Worm (Caenorhabditis elegans) whole organism, young adult: Measurements from ENCODE around the gene trpa-1.

Experiments used
- F37B4.10 ChIP-seq: fragments of 200-800 bp; sonication (Bioruptor generic); IDR thresholded peaks from 2 replicates; pipeline ENCODE4 v1.3.6; 2022; ENCODE audit warnings: missing genetic modification characterization, missing compliant biosample characterization
- F39B2.1 ChIP-seq: fragments of 200-800 bp; sonication (Bioruptor generic); IDR thresholded peaks from 2 replicates; pipeline ENCODE4 v1.3.6; 2022; ENCODE audit warnings: missing genetic modification reagents, missing genetic modification characterization, missing compliant biosample characterization
- F49E8.2 ChIP-seq: sonication (generic microtip); optimal IDR thresholded peaks from 3 replicates; lab custom pipeline; 2017; ENCODE audit warnings: missing genetic modification characterization, mild to moderate bottlenecking, missing compliant biosample characterization, antibody characterized with exemption, moderate library complexity; ENCODE audit not compliant: insufficient read depth
- F57A8.1 ChIP-seq: fragments of 200-800 bp; sonication (Bioruptor generic); optimal IDR thresholded peaks from 2 replicates; lab custom pipeline; 2018; ENCODE audit warnings: mild to moderate bottlenecking, missing genetic modification characterization, moderate library complexity, missing compliant biosample characterization
- K12H6.12 ChIP-seq: fragments of 200-800 bp; sonication (Bioruptor generic); optimal IDR thresholded peaks from 2 replicates; lab custom pipeline; 2018; ENCODE audit warnings: mild to moderate bottlenecking, missing genetic modification characterization, missing compliant biosample characterization
- T07F8.4 ChIP-seq: sonication (generic microtip); optimal IDR thresholded peaks from 2 replicates; lab custom pipeline; 2016; ENCODE audit warnings: mild to moderate bottlenecking, missing genetic modification characterization, moderate library complexity, missing compliant biosample characterization
- T26A5.8 ChIP-seq: sonication (generic microtip); optimal IDR thresholded peaks from 2 replicates; lab custom pipeline; 2016; ENCODE audit warnings: missing genetic modification characterization, missing compliant biosample characterization
- Y53F4B.3 ChIP-seq: fragments of 200-800 bp; sonication (Bioruptor generic); IDR thresholded peaks from 2 replicates; pipeline ENCODE4 v1.3.6; 2022; ENCODE audit warnings: missing genetic modification reagents, missing genetic modification characterization, missing compliant biosample characterization
- Y56A3A.18 ChIP-seq: fragments of 200-800 bp; sonication (Bioruptor generic); IDR thresholded peaks from 2 replicates; pipeline ENCODE4 v1.3.6; 2022; ENCODE audit warnings: missing genetic modification reagents, missing genetic modification characterization, missing compliant biosample characterization
- akir-1 ChIP-seq: fragments of 200-800 bp; sonication (Bioruptor generic); optimal IDR thresholded peaks from 2 replicates; lab custom pipeline; 2018; ENCODE audit warnings: mild to moderate bottlenecking, missing genetic modification characterization, moderate library complexity, missing compliant biosample characterization
- atf-7 ChIP-seq: sonication (generic microtip); optimal IDR thresholded peaks from 2 replicates; lab custom pipeline; 2017; ENCODE audit warnings: mild to moderate bottlenecking, missing genetic modification characterization, missing compliant biosample characterization
- attf-3 ChIP-seq: fragments of 200-800 bp; sonication (Bioruptor generic); conservative IDR thresholded peaks from 2 replicates; pipeline ENCODE4 v1.3.6; 2022; ENCODE audit warnings: missing genetic modification reagents, missing genetic modification characterization, missing compliant biosample characterization
- attf-5 ChIP-seq: fragments of 200-800 bp; sonication (Bioruptor generic); optimal IDR thresholded peaks from 2 replicates; lab custom pipeline; 2018; ENCODE audit warnings: mild to moderate bottlenecking, missing genetic modification characterization, missing compliant biosample characterization
- bed-1 ChIP-seq: fragments of 200-800 bp; sonication (Bioruptor generic); IDR thresholded peaks from 2 replicates; pipeline ENCODE4 v1.3.6; 2022; ENCODE audit warnings: missing genetic modification reagents, missing genetic modification characterization, missing compliant biosample characterization
- bed-2 ChIP-seq: fragments of 200-800 bp; sonication (Bioruptor generic); IDR thresholded peaks from 2 replicates; pipeline ENCODE4 v1.3.6; 2022; ENCODE audit warnings: missing genetic modification reagents, missing genetic modification characterization, missing compliant biosample characterization
- ccch-3 ChIP-seq: fragments of 200-800 bp; sonication (Bioruptor generic); optimal IDR thresholded peaks from 2 replicates; lab custom pipeline; 2018; ENCODE audit warnings: mild to moderate bottlenecking, missing genetic modification characterization, missing compliant biosample characterization
- cebp-1 ChIP-seq, 2 experiments: fragments of 200-800 bp in 1 of 2; sonication (Bioruptor generic) in 1 of 2; sonication (generic microtip) in 1 of 2; IDR thresholded peaks in 1 of 2; optimal IDR thresholded peaks in 1 of 2; 2 replicates each; pipeline versions ENCODE4 v1.3.6 to Lab custom; 2017 to 2022; ENCODE audit warnings: missing compliant biosample characterization in 2 of 2, missing genetic modification characterization in 2 of 2, mild to moderate bottlenecking in 1 of 2, missing genetic modification reagents in 1 of 2, moderate library complexity in 1 of 2
- cebp-2 ChIP-seq: fragments of 200-800 bp; sonication (Bioruptor generic); IDR thresholded peaks from 2 replicates; pipeline ENCODE4 v1.3.6; 2022; ENCODE audit warnings: missing genetic modification characterization, missing compliant biosample characterization
- ceh-40 ChIP-seq: fragments of 200-800 bp; sonication (Bioruptor generic); IDR thresholded peaks from 2 replicates; pipeline ENCODE4 v1.3.6; 2022; ENCODE audit warnings: missing genetic modification characterization, missing compliant biosample characterization
- ceh-58 ChIP-seq: fragments of 200-800 bp; sonication (Bioruptor generic); IDR thresholded peaks from 2 replicates; pipeline ENCODE4 v1.3.6; 2022; ENCODE audit warnings: missing genetic modification characterization, missing compliant biosample characterization
- ceh-79 ChIP-seq: sonication (generic microtip); optimal IDR thresholded peaks from 2 replicates; lab custom pipeline; 2017; ENCODE audit warnings: mild to moderate bottlenecking, missing genetic modification characterization, missing compliant biosample characterization
- die-1 ChIP-seq: sonication (generic microtip); optimal IDR thresholded peaks from 2 replicates; lab custom pipeline; 2016; ENCODE audit warnings: missing genotype, mild to moderate bottlenecking, missing genetic modification characterization, missing compliant biosample characterization
- dpff-1 ChIP-seq: sonication (generic microtip); optimal IDR thresholded peaks from 2 replicates; lab custom pipeline; 2017; ENCODE audit warnings: mild to moderate bottlenecking, missing genetic modification characterization, missing compliant biosample characterization
- egl-18 ChIP-seq: fragments of 200-800 bp; sonication (Bioruptor generic); IDR thresholded peaks from 2 replicates; pipeline ENCODE4 v1.3.6; 2022; ENCODE audit warnings: missing genetic modification reagents, missing genetic modification characterization, missing compliant biosample characterization
- egrh-3 ChIP-seq: fragments of 200-800 bp; sonication (Bioruptor generic); IDR thresholded peaks from 2 replicates; pipeline ENCODE4 v1.3.6; 2022; ENCODE audit warnings: missing genetic modification reagents, missing genetic modification characterization, missing compliant biosample characterization
- gei-17 ChIP-seq: fragments of 200-800 bp; sonication (Bioruptor generic); optimal IDR thresholded peaks from 2 replicates; lab custom pipeline; 2018; ENCODE audit warnings: mild to moderate bottlenecking, missing genetic modification characterization, missing compliant biosample characterization
- hmg-1.2 ChIP-seq: fragments of 200-800 bp; sonication (Bioruptor generic); IDR thresholded peaks from 2 replicates; pipeline ENCODE4 v1.3.6; 2022; ENCODE audit warnings: missing genetic modification reagents, missing genetic modification characterization, missing compliant biosample characterization
- hsf-1 ChIP-seq: fragments of 200-800 bp; sonication (Bioruptor generic); IDR thresholded peaks from 2 replicates; pipeline ENCODE4 v1.3.6; 2022; ENCODE audit warnings: missing genetic modification reagents, missing genetic modification characterization, missing compliant biosample characterization
- let-526 ChIP-seq: fragments of 200-800 bp; sonication (Bioruptor generic); IDR thresholded peaks from 2 replicates; pipeline ENCODE4 v1.3.6; 2022; ENCODE audit warnings: missing genetic modification reagents, missing genetic modification characterization, missing compliant biosample characterization
- lsl-1 ChIP-seq: fragments of 200-800 bp; sonication (Bioruptor generic); optimal IDR thresholded peaks from 2 replicates; lab custom pipeline; 2018; ENCODE audit warnings: mild to moderate bottlenecking, missing genetic modification characterization, moderate library complexity, missing compliant biosample characterization
- madf-3 ChIP-seq: fragments of 200-800 bp; sonication (Bioruptor generic); IDR thresholded peaks from 2 replicates; pipeline ENCODE4 v1.3.6; 2022; ENCODE audit warnings: missing genetic modification reagents, missing genetic modification characterization, missing compliant biosample characterization
- madf-6 ChIP-seq: fragments of 200-800 bp; sonication (Bioruptor generic); IDR thresholded peaks from 2 replicates; pipeline ENCODE4 v1.3.6; 2022; ENCODE audit warnings: missing genetic modification reagents, missing genetic modification characterization, missing compliant biosample characterization
- madf-8 ChIP-seq: fragments of 200-800 bp; sonication (Bioruptor generic); conservative IDR thresholded peaks from 2 replicates; pipeline ENCODE4 v1.3.6; 2022; ENCODE audit warnings: missing genetic modification reagents, missing genetic modification characterization, missing compliant biosample characterization
- mel-28 ChIP-seq: sonication (generic microtip); optimal IDR thresholded peaks from 2 replicates; lab custom pipeline; 2016; ENCODE audit warnings: borderline replicate concordance, mild to moderate bottlenecking, missing genetic modification characterization, missing compliant biosample characterization
- mes-4 ChIP-seq: sonication (generic microtip); optimal IDR thresholded peaks from 2 replicates; lab custom pipeline; 2016; ENCODE audit warnings: missing genotype, missing genetic modification characterization, missing compliant biosample characterization
- mxl-1 ChIP-seq: sonication (generic microtip); optimal IDR thresholded peaks from 2 replicates; lab custom pipeline; 2016; ENCODE audit warnings: missing genetic modification characterization, missing compliant biosample characterization
- nhr-90 ChIP-seq: sonication (generic microtip); optimal IDR thresholded peaks from 2 replicates; lab custom pipeline; 2016; ENCODE audit warnings: missing genotype, mild to moderate bottlenecking, missing genetic modification characterization, missing compliant biosample characterization
- rcor-1 ChIP-seq: fragments of 200-800 bp; sonication (Bioruptor generic); IDR thresholded peaks from 2 replicates; pipeline ENCODE4 v1.3.6; 2022; ENCODE audit warnings: missing genetic modification reagents, missing genetic modification characterization, missing compliant biosample characterization
- snpc-1.1 ChIP-seq: sonication (generic microtip); optimal IDR thresholded peaks from 2 replicates; lab custom pipeline; 2017; ENCODE audit warnings: missing genetic modification characterization, mild to moderate bottlenecking, missing compliant biosample characterization, antibody characterized with exemption, moderate library complexity, missing genotype, missing genetic modification reagents; ENCODE audit not compliant: insufficient read depth
- snpc-3.4 ChIP-seq: sonication (generic microtip); optimal IDR thresholded peaks from 2 replicates; lab custom pipeline; 2017; ENCODE audit warnings: missing genetic modification characterization, mild to moderate bottlenecking, missing compliant biosample characterization, antibody characterized with exemption, moderate library complexity, missing genotype, missing genetic modification reagents
- sptf-2 ChIP-seq: fragments of 200-800 bp; sonication (Bioruptor generic); optimal IDR thresholded peaks from 2 replicates; lab custom pipeline; 2018; ENCODE audit warnings: mild to moderate bottlenecking, missing genetic modification characterization, missing compliant biosample characterization
- tbp1 ChIP-seq: fragments of 200-800 bp; sonication (Bioruptor generic); optimal IDR thresholded peaks from 2 replicates; lab custom pipeline; 2018; ENCODE audit warnings: mild to moderate bottlenecking, missing genetic modification characterization, missing compliant biosample characterization
- tlf-1 ChIP-seq: fragments of 200-800 bp; sonication (Bioruptor generic); optimal IDR thresholded peaks from 2 replicates; lab custom pipeline; 2018; ENCODE audit warnings: mild to moderate bottlenecking, missing genetic modification characterization, missing compliant biosample characterization
- zfh-2 ChIP-seq: fragments of 200-800 bp; sonication (Bioruptor generic); conservative IDR thresholded peaks from 2 replicates; pipeline ENCODE4 v1.3.6; 2022; ENCODE audit warnings: missing genetic modification reagents, missing genetic modification characterization, missing compliant biosample characterization
- zim-3 ChIP-seq: sonication (generic microtip); optimal IDR thresholded peaks from 2 replicates; lab custom pipeline; 2017; ENCODE audit warnings: mild to moderate bottlenecking, missing genetic modification characterization, moderate library complexity, missing compliant biosample characterization
- ztf-25 ChIP-seq: fragments of 200-800 bp; sonication (Bioruptor generic); IDR thresholded peaks from 2 replicates; pipeline ENCODE4 v1.3.6; 2022; ENCODE audit warnings: missing genetic modification reagents, missing genetic modification characterization, missing compliant biosample characterization
- ztf-26 ChIP-seq: sonication (generic microtip); optimal IDR thresholded peaks from 2 replicates; lab custom pipeline; 2017; ENCODE audit warnings: missing genetic modification characterization, missing compliant biosample characterization
- ztf-6 ChIP-seq: fragments of 200-800 bp; sonication (Bioruptor generic); IDR thresholded peaks from 2 replicates; pipeline ENCODE4 v1.3.6; 2022; ENCODE audit warnings: missing genetic modification reagents, missing genetic modification characterization, missing compliant biosample characterization

The trpa-1 gene

ce11 chrIV:11859995-11860605, 4.2 kb upstream of the trpa-1 start, which contains the start of gene mob-1 (continued):
- TF ChIP-seq sptf-2 (GFP tag; lab: Kevin White, UChicago) (no peak), ceh-79 (no peak), ztf-26 (no peak), let-526 (GFP tag; lab: Robert Waterston, UW) (no peak), atf-7 (tag; lab: Kevin White, UChicago) (no peak), hmg-1.2 (GFP tag; lab: Robert Waterston, UW) (peak; percentile 28; the same call in 1 of the 2 replicates), ztf-25 (GFP tag; lab: Robert Waterston, UW) (no peak), attf-5 (peak; percentile 27), mel-28 (no peak), lsl-1 (no peak), F57A8.1 (GFP tag; lab: Kevin White, UChicago) (no peak), egrh-3 (GFP tag; lab: Robert Waterston, UW) (no peak), madf-3 (GFP tag; lab: Robert Waterston, UW) (no peak), ceh-40 (GFP tag; lab: Robert Waterston, UW) (no peak), F39B2.1 (GFP tag; lab: Robert Waterston, UW) (0 out of 2 replicates have a peak, but pooled peaks have one; percentile 48), gei-17 (no peak), F49E8.2 (tag; lab: Kevin White, UChicago) (no peak), egl-18 (no peak), madf-8 (GFP tag; lab: Robert Waterston, UW) (0 out of 2 replicates have a peak, but pooled peaks have one; percentile 8), cebp-1 (GFP tag; IDR thresholded peaks at IDR 0.05; lab: Robert Waterston, UW) (no peak), cebp-1 (tag; optimal IDR thresholded peaks at IDR 0.05; lab: Kevin White, UChicago) (peak; percentile 53), tlf-1 (GFP tag; lab: Kevin White, UChicago) (no peak), nhr-90 (tag; lab: Kevin White, UChicago) (no peak), bed-2 (GFP tag; lab: Robert Waterston, UW) (no peak), ccch-3 (GFP tag; lab: Kevin White, UChicago) (no peak), die-1 (tag; lab: Kevin White, UChicago) (no peak), attf-3 (GFP tag; lab: Robert Waterston, UW) (no peak), mes-4 (tag; lab: Kevin White, UChicago) (no peak), ztf-6 (GFP tag; lab: Robert Waterston, UW) (no peak), akir-1 (GFP tag; lab: Kevin White, UChicago) (no peak), mxl-1 (tag; lab: Kevin White, UChicago) (no peak), snpc-1.1 (tag; lab: Kevin White, UChicago) (no peak), cebp-2 (GFP tag; lab: Robert Waterston, UW) (no peak), rcor-1 (GFP tag; lab: Robert Waterston, UW) (no peak), Y56A3A.18 (no peak), zim-3 (tag; lab: Kevin White, UChicago) (no peak), hsf-1 (GFP tag; lab: Robert Waterston, UW) (no peak), snpc-3.4 (tag; lab: Kevin White, UChicago) (no peak), Y53F4B.3 (GFP tag; lab: Robert Waterston, UW) (no peak), tbp1 (GFP tag; lab: Kevin White, UChicago) (no peak), zfh-2 (GFP tag; lab: Robert Waterston, UW) (no peak), F37B4.10 (GFP tag; lab: Robert Waterston, UW) (no peak), ceh-58 (no peak), K12H6.12 (tag; lab: Kevin White, UChicago) (no peak), madf-6 (GFP tag; lab: Robert Waterston, UW) (peak; percentile 62), T07F8.4 (tag; lab: Kevin White, UChicago) (no peak), T26A5.8 (tag; lab: Kevin White, UChicago) (no peak), dpff-1 (tag; lab: Kevin White, UChicago) (no peak), bed-1 (GFP tag; lab: Robert Waterston, UW) (no peak)
